Fruit fly (Drosophila melanogaster) whole organism: ENCODE measurements around the gene CG13293.

Experiments used
- CG8478 ChIP-seq: fragments of >200 bp; optimal IDR thresholded peaks from 2 replicates; lab custom pipeline; 2018; ENCODE audit warnings: inconsistent platforms
- Dll ChIP-seq: fragments of >200 bp; optimal IDR thresholded peaks from 2 replicates; lab custom pipeline; 2017
- EcR ChIP-seq, 2 experiments: fragments of >200 bp; optimal IDR thresholded peaks; 2 replicates each; lab custom pipeline; 2017; ENCODE audit warnings: missing biosample characterization in 2 of 2, missing genetic modification characterization in 2 of 2, missing genetic modification reagents in 2 of 2
- pan ChIP-seq: fragments of >200 bp; optimal IDR thresholded peaks from 2 replicates; lab custom pipeline; 2017
- psq ChIP-seq: fragments of >200 bp; optimal IDR thresholded peaks from 2 replicates; lab custom pipeline; 2017
- usp ChIP-seq: fragments of >200 bp; optimal IDR thresholded peaks from 2 replicates; lab custom pipeline; 2017; ENCODE audit warnings: missing biosample characterization, missing genetic modification characterization, mixed read lengths

DNA sequence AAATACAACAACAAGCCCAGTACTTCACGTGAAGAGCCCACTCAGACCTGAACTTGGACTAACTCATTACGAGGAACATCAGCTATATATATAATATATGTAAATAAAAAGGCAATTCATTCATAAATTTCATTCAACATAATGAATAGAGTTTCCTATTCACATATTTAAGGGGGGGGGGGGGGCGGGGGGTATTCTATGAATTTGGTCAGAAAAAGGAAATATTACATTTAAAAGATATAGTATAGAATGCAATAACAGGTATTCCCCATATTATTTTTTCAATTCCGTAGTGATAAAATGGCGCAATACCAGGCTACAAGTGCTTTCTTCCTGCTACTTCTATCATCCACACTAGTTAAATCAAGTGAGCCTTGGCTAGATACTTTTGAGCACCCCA, 45.9 kb upstream of the CG13293 start, which contains the start of gene CG6462:
- no peak for TF ChIP-seq CG8478 (lab: Kevin White, UChicago)
- TF ChIP-seq psq (lab: Kevin White, UChicago) = no peak
- no peak for TF ChIP-seq pan (lab: Kevin White, UChicago)
- TF ChIP-seq usp (GFP tag; lab: Kevin White, UChicago) = no peak
- no peak for TF ChIP-seq Dll (lab: Kevin White, UChicago)
- TF ChIP-seq EcR (GFP tag; optimal IDR thresholded peaks at IDR 0.05; lab: Kevin White, UChicago) = no peak
